Worm (Caenorhabditis elegans) whole organism, L3 larva: Measurements from ENCODE around the gene Y50E8A.12.
A peak's percentile ranks its signal among the peaks of the same experiment; 100 is the strongest.
"Not testable (repeated sequence)": the region's sequence is repeated elsewhere in the genome, so short reads cannot be mapped to it uniquely, and the experiment has no call there.

Experiments
- aly-2 ChIP-seq: fragments of 150-350 bp; optimal IDR thresholded peaks from 2 replicates; lab custom pipeline; 2014; ENCODE audit warnings: missing biosample characterization, missing genetic modification characterization
- ama-1 ChIP-seq: fragments of 150-350 bp; optimal IDR thresholded peaks from 2 replicates; lab custom pipeline; 2018
- ceh-16 ChIP-seq: sonication (generic microtip); optimal IDR thresholded peaks from 2 replicates; lab custom pipeline; 2017; ENCODE audit warnings: missing biosample characterization, missing genetic modification characterization
- ceh-28 ChIP-seq: fragments of 150-350 bp; optimal IDR thresholded peaks from 2 replicates; lab custom pipeline; 2014; ENCODE audit warnings: missing biosample characterization, missing genetic modification reagents, missing genetic modification characterization
- ceh-82 ChIP-seq: fragments of 150-350 bp; optimal IDR thresholded peaks from 2 replicates; lab custom pipeline; 2014; ENCODE audit warnings: missing biosample characterization, missing genetic modification characterization
- ceh-9 ChIP-seq: sonication (generic microtip); optimal IDR thresholded peaks from 2 replicates; lab custom pipeline; 2018; ENCODE audit warnings: missing biosample characterization, missing genetic modification characterization
- daf-12 ChIP-seq: fragments of 150-350 bp; optimal IDR thresholded peaks from 2 replicates; lab custom pipeline; 2014; ENCODE audit warnings: missing biosample characterization, missing genetic modification reagents, missing genetic modification characterization
- egl-5 ChIP-seq: fragments of 150-350 bp; optimal IDR thresholded peaks from 2 replicates; lab custom pipeline; 2017; ENCODE audit warnings: missing biosample characterization, missing genetic modification reagents, missing genetic modification characterization, inconsistent platforms
- elt-2 ChIP-seq: sonication (generic microtip); optimal IDR thresholded peaks from 2 replicates; lab custom pipeline; 2016; ENCODE audit warnings: missing genetic modification reagents, mild to moderate bottlenecking, missing genetic modification characterization, missing compliant biosample characterization
- elt-3 ChIP-seq, 3 experiments: fragments of 150-350 bp in 1 of 3; sonication (generic microtip) in 2 of 3; optimal IDR thresholded peaks; 2 replicates in 2 of 3; 4 replicates in 1 of 3; lab custom pipeline; 2014 to 2017; ENCODE audit warnings: missing biosample characterization in 3 of 3, missing genetic modification characterization in 3 of 3
- eor-1 ChIP-seq, 2 experiments: fragments of 150-350 bp; optimal IDR thresholded peaks; 2 replicates each; lab custom pipeline; 2014 to 2018; ENCODE audit warnings: missing biosample characterization in 2 of 2, missing genetic modification characterization in 2 of 2
- fkh-10 ChIP-seq: sonication (generic microtip); optimal IDR thresholded peaks from 2 replicates; lab custom pipeline; 2017; ENCODE audit warnings: missing biosample characterization, missing genetic modification reagents, missing genetic modification characterization
- hmg-11 ChIP-seq: sonication (generic microtip); optimal IDR thresholded peaks from 2 replicates; lab custom pipeline; 2016; ENCODE audit warnings: missing genetic modification characterization, missing compliant biosample characterization
- jun-1 ChIP-seq: fragments of 150-350 bp; optimal IDR thresholded peaks from 2 replicates; lab custom pipeline; 2014; ENCODE audit warnings: missing biosample characterization, missing genetic modification reagents, missing genetic modification characterization
- lin-15B ChIP-seq: fragments of 150-350 bp; optimal IDR thresholded peaks from 2 replicates; lab custom pipeline; 2014; ENCODE audit warnings: missing biosample characterization, missing genetic modification characterization
- lin-39 ChIP-seq: fragments of 150-350 bp; optimal IDR thresholded peaks from 2 replicates; lab custom pipeline; 2018; ENCODE audit warnings: missing biosample characterization, missing genetic modification reagents, missing genetic modification characterization
- lsy-12 ChIP-seq: sonication (generic microtip); optimal IDR thresholded peaks from 2 replicates; lab custom pipeline; 2016; ENCODE audit warnings: mild to moderate bottlenecking, missing genetic modification characterization, missing compliant biosample characterization
- mdl-1 ChIP-seq: fragments of 150-350 bp; optimal IDR thresholded peaks from 2 replicates; lab custom pipeline; 2014; ENCODE audit warnings: missing biosample characterization, missing genetic modification characterization
- nfya-1 ChIP-seq: sonication (generic microtip); optimal IDR thresholded peaks from 2 replicates; lab custom pipeline; 2017; ENCODE audit warnings: missing genetic modification characterization, mild to moderate bottlenecking, missing compliant biosample characterization, antibody characterized with exemption, moderate library complexity; ENCODE audit not compliant: insufficient read depth
- nhr-11 ChIP-seq: fragments of 150-350 bp; optimal IDR thresholded peaks from 2 replicates; lab custom pipeline; 2014; ENCODE audit warnings: missing biosample characterization, missing genetic modification characterization
- nhr-25 ChIP-seq: sonication (generic microtip); optimal IDR thresholded peaks from 2 replicates; lab custom pipeline; 2017; ENCODE audit warnings: missing biosample characterization, missing genetic modification characterization
- nhr-28 ChIP-seq: fragments of 150-350 bp; optimal IDR thresholded peaks from 2 replicates; lab custom pipeline; 2014; ENCODE audit warnings: missing biosample characterization, missing genetic modification characterization
- nhr-67 ChIP-seq: fragments of 150-350 bp; optimal IDR thresholded peaks from 2 replicates; lab custom pipeline; 2014; ENCODE audit warnings: missing biosample characterization, missing genetic modification characterization
- nhr-76 ChIP-seq: fragments of 150-350 bp; sonication (generic microtip); optimal IDR thresholded peaks from 5 replicates; lab custom pipeline; 2014; ENCODE audit warnings: missing biosample characterization, missing genetic modification characterization
- nhr-77 ChIP-seq: fragments of 150-350 bp; optimal IDR thresholded peaks from 2 replicates; lab custom pipeline; 2014; ENCODE audit warnings: missing biosample characterization, missing genetic modification characterization
- pha-4 ChIP-seq: fragments of 150-350 bp; optimal IDR thresholded peaks from 2 replicates; lab custom pipeline; 2014; ENCODE audit warnings: missing biosample characterization, missing genetic modification reagents, missing genetic modification characterization
- pqm-1 ChIP-seq: fragments of 150-350 bp; optimal IDR thresholded peaks from 2 replicates; lab custom pipeline; 2017; ENCODE audit warnings: missing biosample characterization, missing genetic modification characterization, inconsistent platforms
- sea-2 ChIP-seq: fragments of 150-350 bp; sonication (generic microtip); optimal IDR thresholded peaks from 4 replicates; lab custom pipeline; 2014; ENCODE audit warnings: missing biosample characterization, missing genetic modification reagents, missing genetic modification characterization
- skn-1 ChIP-seq: fragments of 150-350 bp; optimal IDR thresholded peaks from 2 replicates; lab custom pipeline; 2014; ENCODE audit warnings: missing biosample characterization, missing genetic modification characterization
- snpc-4 ChIP-seq: fragments of 150-350 bp; optimal IDR thresholded peaks from 2 replicates; lab custom pipeline; 2014; ENCODE audit warnings: missing biosample characterization, missing genetic modification characterization
- tbx-2 ChIP-seq: sonication (generic microtip); optimal IDR thresholded peaks from 2 replicates; lab custom pipeline; 2016; ENCODE audit warnings: mild to moderate bottlenecking, missing genetic modification characterization, missing compliant biosample characterization
- unc-39 ChIP-seq: sonication (generic microtip); optimal IDR thresholded peaks from 4 replicates; lab custom pipeline; 2017; ENCODE audit warnings: missing biosample characterization, missing genetic modification characterization
- unc-62 ChIP-seq: fragments of 150-350 bp; sonication (generic microtip); optimal IDR thresholded peaks from 4 replicates; lab custom pipeline; 2014; ENCODE audit warnings: missing biosample characterization, missing genetic modification reagents, missing genetic modification characterization
- zag-1 ChIP-seq: fragments of 150-350 bp; optimal IDR thresholded peaks from 2 replicates; lab custom pipeline; 2014; ENCODE audit warnings: missing biosample characterization, missing genetic modification characterization
- ztf-4 ChIP-seq: fragments of 150-350 bp; optimal IDR thresholded peaks from 2 replicates; lab custom pipeline; 2014; ENCODE audit warnings: missing biosample characterization, missing genetic modification characterization

Gene Y50E8A.12

DNA sequence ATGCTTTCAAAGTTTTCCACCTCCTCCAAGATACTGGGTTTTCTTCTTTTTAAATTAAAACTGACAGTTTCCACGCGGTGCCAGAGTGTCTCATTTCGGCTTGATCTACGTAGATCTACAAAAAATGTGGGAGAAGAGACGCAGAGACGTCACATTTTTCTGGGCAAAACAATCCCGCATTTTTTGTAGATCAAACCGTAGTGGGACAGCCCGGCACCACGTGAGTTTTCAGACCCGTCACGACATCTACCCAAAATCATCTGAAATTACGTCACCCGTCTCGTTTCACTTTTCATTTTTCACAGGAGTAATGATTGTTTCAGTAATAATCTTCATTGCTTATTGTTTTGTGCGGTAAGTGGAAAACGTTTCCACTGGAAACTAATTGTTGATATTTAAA is 44.4 kb upstream of the Y50E8A.12 start:
- TF ChIP-seq zag-1 (tag; lab: Kevin White, UChicago) (no peak), aly-2 (tag; lab: Kevin White, UChicago) (no peak), ceh-82 (tag; lab: Kevin White, UChicago) (no peak), nhr-11 (no peak), unc-62 (GFP tag; lab: Kevin White, UChicago) (no peak), lsy-12 (tag; lab: Kevin White, UChicago) (peak; percentile 14), skn-1 (tag; lab: Kevin White, UChicago) (no peak), elt-3 (tag; optimal IDR thresholded peaks at IDR 0.05; lab: Kevin White, UChicago) (no peak), ceh-16 (tag; lab: Kevin White, UChicago) (no peak)

DNA sequence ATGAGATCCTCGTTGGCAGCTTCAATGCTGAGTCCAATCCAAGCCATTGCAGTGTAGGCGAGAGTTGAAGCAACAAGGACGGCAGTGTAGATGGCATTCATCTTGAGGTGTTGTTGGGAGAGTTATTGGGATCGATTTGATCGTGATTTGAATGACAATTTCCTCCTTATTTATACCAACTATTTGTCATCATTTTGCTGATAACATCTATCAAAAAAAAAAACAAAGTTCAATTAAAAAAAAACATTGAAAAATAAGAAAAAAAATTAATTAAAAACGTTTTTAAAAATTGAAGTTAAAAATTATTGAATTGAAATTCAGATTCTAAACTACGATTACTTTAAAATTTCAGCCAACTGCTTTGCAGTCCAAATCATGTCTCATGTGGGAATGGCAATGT is 42.9 kb upstream of the Y50E8A.12 start, which contains the start of gene nspa-8:
Gene nspa-8 (minus strand): TSS at position 101 of the 400 bp plus-strand sequence.
- not testable (repeated sequence) for TF ChIP-seq zag-1, jun-1, tbx-2 (tag; lab: Kevin White, UChicago)

DNA sequence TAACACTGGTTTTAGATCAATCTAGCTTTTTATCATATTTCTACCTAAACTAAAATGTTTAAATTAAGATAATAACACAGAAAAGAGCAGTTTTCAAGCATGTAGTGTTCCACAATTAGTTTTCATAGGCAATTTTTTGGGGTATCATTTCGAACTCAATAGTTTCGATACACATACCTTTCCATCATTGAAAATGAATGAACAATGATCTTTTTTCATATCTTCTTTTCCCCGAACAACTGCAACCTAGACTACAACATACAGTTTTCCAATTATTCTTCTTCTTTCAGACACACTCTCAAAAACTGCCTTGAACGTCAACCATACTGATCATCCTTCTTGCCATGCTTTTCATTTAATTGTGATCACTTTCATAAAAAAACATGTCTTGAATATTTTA is 40.1 kb upstream of the Y50E8A.12 start, which contains the start of gene W06A7.4:
Gene W06A7.4 (plus strand): TSS at position 301 of the 400 bp plus-strand sequence.
- TF ChIP-seq nhr-76 (tag; lab: Kevin White, UChicago) (no peak), snpc-4 (tag; lab: Kevin White, UChicago) (no peak), ceh-28 (tag; lab: Kevin White, UChicago) (no peak), skn-1 (tag; lab: Kevin White, UChicago) (no peak), ceh-16 (tag; lab: Kevin White, UChicago) (no peak), pha-4 (no peak), sea-2 (GFP tag; lab: Kevin White, UChicago) (no peak), ama-1 (lab: Kevin White, UChicago) (no peak), hmg-11 (no peak), pqm-1 (tag; lab: Kevin White, UChicago) (no peak), unc-62 (GFP tag; lab: Kevin White, UChicago) (no peak), eor-1 (tag; optimal IDR thresholded peaks at IDR 0.05; lab: Kevin White, UChicago) (no peak), mdl-1 (no peak), unc-39 (tag; lab: Kevin White, UChicago) (no peak), daf-12 (tag; lab: Kevin White, UChicago) (no peak), ceh-82 (tag; lab: Kevin White, UChicago) (no peak), nhr-67 (tag; lab: Kevin White, UChicago) (no peak), lin-39 (tag; lab: Kevin White, UChicago) (no peak), jun-1 (tag; lab: Kevin White, UChicago) (no peak)

ce11 chrV:14821553-14821952 is 37.5 kb upstream of the Y50E8A.12 start, which contains the start of gene W06A7.2:
TSS of gene W06A7.2 (plus strand) at chrV:14821853.
- TF ChIP-seq nhr-25 (tag; lab: Kevin White, UChicago): no peak
- TF ChIP-seq aly-2 (tag; lab: Kevin White, UChicago): no peak
- TF ChIP-seq ztf-4 (tag; lab: Kevin White, UChicago): no peak
- no peak for TF ChIP-seq tbx-2 (tag; lab: Kevin White, UChicago)
- TF ChIP-seq unc-39 (tag; lab: Kevin White, UChicago): no peak
- TF ChIP-seq pqm-1 (tag; lab: Kevin White, UChicago): no peak
- no peak for TF ChIP-seq skn-1 (tag; lab: Kevin White, UChicago)
- no peak for TF ChIP-seq nhr-11
- no peak for TF ChIP-seq nhr-77 (tag; lab: Kevin White, UChicago)

DNA sequence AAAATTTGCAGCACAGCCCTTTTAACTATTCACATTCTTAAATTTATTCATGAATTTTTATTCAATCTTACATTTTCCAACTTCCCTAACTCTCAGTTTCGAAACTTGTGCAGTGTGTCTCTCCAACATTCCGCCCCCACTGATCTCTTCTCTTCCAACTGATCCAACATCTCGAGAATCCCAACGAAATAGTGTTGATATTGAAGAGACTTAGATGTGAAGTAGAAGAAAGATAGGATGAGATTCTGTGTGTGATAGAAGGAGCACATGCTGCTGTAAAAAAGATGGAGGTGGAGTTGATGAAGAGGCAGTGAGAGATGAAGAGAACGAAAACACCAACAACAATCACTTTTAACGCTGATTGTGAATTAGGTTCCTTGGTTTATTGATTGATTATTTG is 36.3 kb upstream of the Y50E8A.12 start:
- TF ChIP-seq ceh-9 (tag; lab: Kevin White, UChicago) (no peak), pqm-1 (tag; lab: Kevin White, UChicago) (no peak), elt-2 (tag; lab: Kevin White, UChicago) (no peak), nhr-77 (tag; lab: Kevin White, UChicago) (no peak), nhr-28 (tag; lab: Kevin White, UChicago) (no peak), ceh-28 (tag; lab: Kevin White, UChicago) (no peak), mdl-1 (no peak), fkh-10 (GFP tag; lab: Kevin White, UChicago) (no peak), zag-1 (tag; lab: Kevin White, UChicago) (no peak), egl-5 (no peak), daf-12 (tag; lab: Kevin White, UChicago) (no peak), nhr-76 (tag; lab: Kevin White, UChicago) (no peak), unc-62 (GFP tag; lab: Kevin White, UChicago) (no peak), nfya-1 (tag; lab: Kevin White, UChicago) (no peak), aly-2 (tag; lab: Kevin White, UChicago) (no peak), elt-3 (tag; optimal IDR thresholded peaks at IDR 0.05; lab: Kevin White, UChicago) (no peak), ceh-82 (tag; lab: Kevin White, UChicago) (no peak), lin-15B (tag; lab: Kevin White, UChicago) (no peak), nhr-25 (tag; lab: Kevin White, UChicago) (no peak)
